Worm (Caenorhabditis elegans) whole organism, early embryonic: ENCODE data around the gene Y55F3BR.6.

Source experiments
- B0310.2 ChIP-seq: sonication (generic microtip); optimal IDR thresholded peaks from 2 replicates; lab custom pipeline; 2016; ENCODE audit warnings: mild to moderate bottlenecking, missing genetic modification characterization, missing compliant biosample characterization
- ama-1 ChIP-seq: fragments of 150-350 bp; optimal IDR thresholded peaks from 2 replicates; lab custom pipeline; 2014
- ceh-36 ChIP-seq: sonication (generic microtip); optimal IDR thresholded peaks from 2 replicates; lab custom pipeline; 2016; ENCODE audit warnings: missing genetic modification characterization, inconsistent platforms, missing compliant biosample characterization
- hnd-1 ChIP-seq: sonication (generic microtip); optimal IDR thresholded peaks from 2 replicates; lab custom pipeline; 2016; ENCODE audit warnings: missing genetic modification characterization, missing compliant biosample characterization

- TF ChIP-seq ceh-36 (tag; lab: Kevin White, UChicago) (no peak), hnd-1 (tag; lab: Kevin White, UChicago) (no peak), ama-1 (no peak), B0310.2 (no peak)
Observed at ce11 chrIV:855483-855882, 13.6 kb upstream of the Y55F3BR.6 start.
